Worm (Caenorhabditis elegans) whole organism, midembryonic: ENCODE data around the gene F47B10.6.

ENCODE experiments used
- T22C8.4 ChIP-seq: fragments of 200-800 bp; sonication (Bioruptor generic); IDR thresholded peaks from 2 replicates; pipeline ENCODE4 v1.3.6; 2022; ENCODE audit warnings: missing genetic modification characterization, missing compliant biosample characterization
- cog-1 ChIP-seq: sonication (generic microtip); optimal IDR thresholded peaks from 2 replicates; lab custom pipeline; 2016; ENCODE audit warnings: missing genetic modification characterization, missing compliant biosample characterization
- flt-1 ChIP-seq: fragments of 200-800 bp; sonication (Bioruptor generic); IDR thresholded peaks from 2 replicates; pipeline ENCODE4 v1.3.6; 2022; ENCODE audit warnings: missing genetic modification characterization, missing compliant biosample characterization
- klf-2 ChIP-seq: fragments of 200-800 bp; sonication (Bioruptor generic); conservative IDR thresholded peaks from 2 replicates; pipeline ENCODE4 v1.3.6; 2022; ENCODE audit warnings: missing genetic modification reagents, missing genetic modification characterization, missing compliant biosample characterization
- med-1 ChIP-seq: sonication (generic microtip); optimal IDR thresholded peaks from 2 replicates; lab custom pipeline; 2017; ENCODE audit warnings: missing genetic modification characterization, mild to moderate bottlenecking, missing compliant biosample characterization, antibody characterized with exemption, missing genetic modification reagents; ENCODE audit not compliant: insufficient read depth
- ref-1 ChIP-seq: fragments of 200-800 bp; sonication (Bioruptor generic); conservative IDR thresholded peaks from 2 replicates; pipeline ENCODE4 v1.3.6; 2022; ENCODE audit warnings: missing genetic modification reagents, missing genetic modification characterization, missing compliant biosample characterization
- tab-1 ChIP-seq: fragments of 200-800 bp; sonication (Bioruptor generic); IDR thresholded peaks from 2 replicates; pipeline ENCODE4 v1.3.6; 2022; ENCODE audit warnings: missing genetic modification characterization, missing compliant biosample characterization
- ztf-23 ChIP-seq: fragments of 200-800 bp; sonication (Bioruptor generic); IDR thresholded peaks from 2 replicates; pipeline ENCODE4 v1.3.6; 2022; ENCODE audit warnings: missing genetic modification reagents, missing genetic modification characterization, missing compliant biosample characterization
- ztf-29 ChIP-seq: fragments of 200-800 bp; sonication (Bioruptor generic); IDR thresholded peaks from 2 replicates; pipeline ENCODE4 v1.3.6; 2022; ENCODE audit warnings: missing genetic modification reagents, missing genetic modification characterization, missing compliant biosample characterization

ce11 chrX:10927136-10927535, 38.8 kb downstream of the F47B10.6 start:
- TF ChIP-seq flt-1 (GFP tag; lab: Robert Waterston, UW) (no peak), cog-1 (tag; lab: Kevin White, UChicago) (no peak), T22C8.4 (GFP tag; lab: Robert Waterston, UW) (no peak), tab-1 (GFP tag; lab: Robert Waterston, UW) (no peak), ztf-29 (GFP tag; lab: Robert Waterston, UW) (no peak), ref-1 (GFP tag; lab: Robert Waterston, UW) (no peak), ztf-23 (no peak), klf-2 (GFP tag; lab: Robert Waterston, UW) (no peak), med-1 (GFP tag; lab: Kevin White, UChicago) (no peak)
